Worm (Caenorhabditis elegans) whole organism, mixed stage, embryonic: Measurements from ENCODE around the gene tax-4.

Experiments
- M03D4.4 ChIP-seq: sonication (generic microtip); optimal IDR thresholded peaks from 2 replicates; lab custom pipeline; 2017; ENCODE audit warnings: mild to moderate bottlenecking, missing genetic modification characterization, missing compliant biosample characterization
- bed-3 ChIP-seq: fragments of 200-800 bp; sonication (Bioruptor generic); optimal IDR thresholded peaks from 3 replicates; lab custom pipeline; 2018; ENCODE audit warnings: mild to moderate bottlenecking, missing genetic modification characterization, moderate library complexity, missing compliant biosample characterization
- ceh-39 ChIP-seq: fragments of 150-350 bp; optimal IDR thresholded peaks from 2 replicates; lab custom pipeline; 2014; ENCODE audit warnings: missing biosample characterization, missing genetic modification characterization
- ceh-43 ChIP-seq: fragments of 200-800 bp; sonication (Bioruptor generic); optimal IDR thresholded peaks from 2 replicates; lab custom pipeline; 2018; ENCODE audit warnings: mild to moderate bottlenecking, missing genetic modification characterization, moderate library complexity, missing compliant biosample characterization
- ceh-83 ChIP-seq: fragments of 200-800 bp; sonication (Bioruptor generic); optimal IDR thresholded peaks from 2 replicates; lab custom pipeline; 2018; ENCODE audit warnings: mild to moderate bottlenecking, missing genetic modification characterization, missing compliant biosample characterization
- ces-1 ChIP-seq: fragments of 150-350 bp; optimal IDR thresholded peaks from 2 replicates; lab custom pipeline; 2014; ENCODE audit warnings: missing biosample characterization, missing genetic modification reagents, missing genetic modification characterization
- cnd-1 ChIP-seq: fragments of 200-800 bp; sonication (Bioruptor generic); optimal IDR thresholded peaks from 2 replicates; lab custom pipeline; 2018; ENCODE audit warnings: mild to moderate bottlenecking, missing genetic modification characterization, missing compliant biosample characterization
- elt-1 ChIP-seq: sonication (generic microtip); optimal IDR thresholded peaks from 2 replicates; lab custom pipeline; 2017; ENCODE audit warnings: missing genetic modification characterization, mild to moderate bottlenecking, missing compliant biosample characterization, antibody characterized with exemption, moderate library complexity, borderline replicate concordance; ENCODE audit not compliant: insufficient read depth
- flh-1 ChIP-seq: fragments of 200-800 bp; sonication (Bioruptor generic); optimal IDR thresholded peaks from 2 replicates; lab custom pipeline; 2018; ENCODE audit warnings: mild to moderate bottlenecking, missing genetic modification characterization, moderate library complexity, missing compliant biosample characterization
- hlh-1 ChIP-seq: fragments of 150-350 bp; optimal IDR thresholded peaks from 2 replicates; lab custom pipeline; 2014; ENCODE audit warnings: missing biosample characterization, missing genetic modification reagents, missing genetic modification characterization
- lin-13 ChIP-seq: fragments of 150-350 bp; optimal IDR thresholded peaks from 2 replicates; lab custom pipeline; 2014; ENCODE audit warnings: missing biosample characterization, missing genetic modification characterization
- lin-32 ChIP-seq: fragments of 200-800 bp; sonication (Bioruptor generic); optimal IDR thresholded peaks from 2 replicates; lab custom pipeline; 2018; ENCODE audit warnings: mild to moderate bottlenecking, missing genetic modification characterization, missing compliant biosample characterization
- lsy-2 ChIP-seq: fragments of 150-350 bp; optimal IDR thresholded peaks from 2 replicates; lab custom pipeline; 2014; ENCODE audit warnings: missing biosample characterization, missing genetic modification characterization
- mab-5 ChIP-seq: fragments of 150-350 bp; optimal IDR thresholded peaks from 2 replicates; lab custom pipeline; 2014; ENCODE audit warnings: missing biosample characterization, missing genetic modification characterization
- mep-1 ChIP-seq: fragments of 150-350 bp; optimal IDR thresholded peaks from 2 replicates; lab custom pipeline; 2017; ENCODE audit warnings: missing biosample characterization, missing genetic modification reagents, missing genetic modification characterization, inconsistent platforms
- mls-2 ChIP-seq: sonication (generic microtip); optimal IDR thresholded peaks from 2 replicates; lab custom pipeline; 2016; ENCODE audit warnings: mild to moderate bottlenecking, missing genetic modification characterization, moderate library complexity, missing compliant biosample characterization
- nhr-12 ChIP-seq: fragments of 150-350 bp; optimal IDR thresholded peaks from 2 replicates; lab custom pipeline; 2014; ENCODE audit warnings: missing biosample characterization, missing genetic modification characterization
- nhr-2 ChIP-seq: fragments of 150-350 bp; optimal IDR thresholded peaks from 2 replicates; lab custom pipeline; 2014; ENCODE audit warnings: missing biosample characterization, missing genetic modification characterization
- nhr-237 ChIP-seq: fragments of 150-350 bp; optimal IDR thresholded peaks from 2 replicates; lab custom pipeline; 2014; ENCODE audit warnings: missing biosample characterization, missing genetic modification characterization
- nhr-28 ChIP-seq: fragments of 150-350 bp; optimal IDR thresholded peaks from 2 replicates; lab custom pipeline; 2014; ENCODE audit warnings: missing biosample characterization, missing genetic modification characterization
- nhr-76 ChIP-seq: sonication (generic microtip); optimal IDR thresholded peaks from 2 replicates; lab custom pipeline; 2017; ENCODE audit warnings: missing biosample characterization, missing genetic modification characterization
- pha-4 ChIP-seq: fragments of 150-350 bp; optimal IDR thresholded peaks from 2 replicates; lab custom pipeline; 2018; ENCODE audit warnings: missing biosample characterization, missing genetic modification reagents, missing genetic modification characterization
- sem-2 ChIP-seq: fragments of 200-800 bp; sonication (Bioruptor generic); optimal IDR thresholded peaks from 2 replicates; lab custom pipeline; 2018; ENCODE audit warnings: mild to moderate bottlenecking, missing genetic modification characterization, missing compliant biosample characterization
- snpc-4 ChIP-seq: fragments of 150-350 bp; optimal IDR thresholded peaks from 2 replicates; lab custom pipeline; 2014; ENCODE audit warnings: missing biosample characterization, missing genetic modification characterization
- sptf-1 ChIP-seq: sonication (generic microtip); optimal IDR thresholded peaks from 2 replicates; lab custom pipeline; 2017; ENCODE audit warnings: mild to moderate bottlenecking, missing genetic modification characterization, moderate library complexity, missing compliant biosample characterization
- tbx-8 ChIP-seq: fragments of 200-800 bp; sonication (Bioruptor generic); optimal IDR thresholded peaks from 2 replicates; lab custom pipeline; 2018; ENCODE audit warnings: mild to moderate bottlenecking, missing genetic modification characterization, moderate library complexity, missing compliant biosample characterization
- unc-120 ChIP-seq: sonication (generic microtip); optimal IDR thresholded peaks from 2 replicates; lab custom pipeline; 2017; ENCODE audit warnings: missing genetic modification characterization, missing compliant biosample characterization; ENCODE audit not compliant: poor library complexity, severe bottlenecking
- unc-39 ChIP-seq: fragments of 150-350 bp; optimal IDR thresholded peaks from 2 replicates; lab custom pipeline; 2014; ENCODE audit warnings: missing biosample characterization, missing genetic modification characterization
- unc-62 ChIP-seq: fragments of 150-350 bp; optimal IDR thresholded peaks from 2 replicates; lab custom pipeline; 2014; ENCODE audit warnings: missing biosample characterization, missing genetic modification reagents, missing genetic modification characterization
- zip-8 ChIP-seq: fragments of 150-350 bp; optimal IDR thresholded peaks from 2 replicates; lab custom pipeline; 2014; ENCODE audit warnings: missing biosample characterization, missing genetic modification characterization
- ztf-11 ChIP-seq: fragments of 150-350 bp; optimal IDR thresholded peaks from 2 replicates; lab custom pipeline; 2014; ENCODE audit warnings: missing biosample characterization, missing genetic modification characterization

The tax-4 gene

DNA sequence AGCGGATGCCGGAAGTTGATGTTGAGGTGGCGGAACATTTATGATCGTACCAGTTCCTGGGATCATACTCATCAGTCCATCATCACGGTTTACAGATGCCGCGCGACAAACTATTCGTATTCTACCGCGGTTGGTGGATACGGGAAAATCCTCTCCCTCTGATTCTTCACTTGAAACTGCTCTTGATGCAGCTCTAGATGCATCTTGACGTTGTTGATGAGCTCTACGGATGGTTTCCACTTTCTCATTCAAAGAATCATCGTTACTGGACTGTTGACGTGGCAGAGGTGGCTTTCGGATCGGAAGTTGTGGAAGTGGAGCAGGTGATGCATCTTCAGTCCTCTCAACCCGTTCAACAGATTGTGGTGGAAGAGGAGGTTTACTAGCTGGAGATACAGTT is 32.2 kb upstream of the tax-4 start:
- no peak for TF ChIP-seq mep-1 (tag; lab: Kevin White, UChicago)
- no peak for TF ChIP-seq nhr-2
- no peak for TF ChIP-seq hlh-1 (tag; lab: Kevin White, UChicago)
- TF ChIP-seq mab-5 (tag; lab: Kevin White, UChicago): no peak
- TF ChIP-seq nhr-12 (tag; lab: Kevin White, UChicago): no peak
- TF ChIP-seq ztf-11 (tag; lab: Kevin White, UChicago): no peak
- no peak for TF ChIP-seq ceh-83 (GFP tag; lab: Kevin White, UChicago)
- no peak for TF ChIP-seq lin-13 (tag; lab: Kevin White, UChicago)
- no peak for TF ChIP-seq flh-1
- TF ChIP-seq nhr-237 (tag; lab: Kevin White, UChicago): no peak
- TF ChIP-seq sptf-1: no peak
- TF ChIP-seq lin-32: no peak
- TF ChIP-seq lsy-2 (tag; lab: Kevin White, UChicago): no peak
- TF ChIP-seq pha-4 (tag; lab: Kevin White, UChicago): no peak
- TF ChIP-seq unc-62: no peak
- no peak for TF ChIP-seq nhr-28 (tag; lab: Kevin White, UChicago)
- TF ChIP-seq ceh-39 (tag; lab: Kevin White, UChicago): no peak
- TF ChIP-seq nhr-76 (tag; lab: Kevin White, UChicago): no peak

DNA sequence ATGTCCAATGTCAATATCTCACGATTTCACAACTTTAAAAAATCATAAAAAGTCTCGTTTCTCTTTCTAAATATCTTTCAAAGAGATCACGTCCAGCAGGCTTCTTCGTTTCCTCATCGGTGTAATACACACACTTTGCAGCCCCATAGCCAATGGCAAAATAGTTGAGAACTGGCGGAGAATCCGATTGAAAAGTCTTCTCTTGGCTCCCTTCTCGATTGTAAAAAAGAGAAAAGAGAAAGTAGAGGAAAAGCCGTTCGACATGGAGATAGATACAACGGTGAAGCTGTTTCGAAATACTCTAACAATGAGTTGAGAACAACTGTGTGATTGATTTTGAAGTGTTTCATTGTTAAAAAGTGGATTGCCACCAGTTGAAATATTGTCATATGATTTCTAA is 29.6 kb upstream of the tax-4 start:
- peak; percentile 53 for TF ChIP-seq unc-120
- TF ChIP-seq hlh-1 (tag; lab: Kevin White, UChicago): peak; percentile 34
- TF ChIP-seq flh-1: no peak
- TF ChIP-seq lin-32: no peak
- peak; percentile 5 for TF ChIP-seq unc-62
- no peak for TF ChIP-seq cnd-1

DNA sequence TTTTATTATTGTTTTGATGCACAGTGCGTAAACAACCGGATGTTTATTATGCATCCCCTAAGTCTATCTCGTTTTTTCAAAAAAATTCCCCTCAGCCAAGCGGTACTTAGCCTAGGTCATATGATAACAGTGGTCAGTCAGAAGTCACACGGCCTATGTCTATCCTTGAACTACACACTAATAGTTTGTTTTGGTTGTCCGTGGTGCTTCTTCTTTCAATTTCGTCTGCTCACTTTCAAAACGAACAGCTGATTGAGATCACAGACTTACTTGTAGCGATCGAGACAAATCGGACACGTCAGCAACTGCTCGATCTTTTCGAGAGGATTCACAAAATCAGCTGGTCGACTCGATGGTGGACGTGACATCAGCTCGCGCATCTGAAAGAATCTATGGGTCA is 28.4 kb upstream of the tax-4 start:
- TF ChIP-seq sem-2 (no peak), flh-1 (no peak), lin-32 (no peak), nhr-76 (tag; lab: Kevin White, UChicago) (no peak), ces-1 (GFP tag; lab: Kevin White, UChicago) (no peak), snpc-4 (tag; lab: Kevin White, UChicago) (no peak), M03D4.4 (tag; lab: Kevin White, UChicago) (no peak), elt-1 (no peak), zip-8 (tag; lab: Kevin White, UChicago) (no peak), unc-62 (no peak), ztf-11 (tag; lab: Kevin White, UChicago) (no peak)

DNA sequence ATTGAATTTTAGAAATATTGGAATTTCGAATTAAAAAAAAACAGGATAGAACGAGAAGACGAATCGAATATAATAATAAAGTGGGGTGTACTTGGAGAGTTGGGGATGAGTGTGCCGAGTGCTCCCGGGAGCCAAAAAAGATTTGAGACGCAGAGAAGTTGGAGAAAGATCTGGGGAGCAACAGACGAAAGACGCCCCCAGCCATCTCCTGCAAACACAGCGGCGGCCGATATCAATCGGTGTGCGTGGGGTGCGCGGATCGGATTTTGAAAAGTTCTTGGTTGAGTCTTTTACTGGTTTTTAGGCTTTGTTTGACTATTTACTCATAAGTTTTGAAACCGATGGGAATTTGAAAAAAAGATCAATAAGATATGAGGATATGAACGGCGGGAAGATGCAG is 27.5 kb upstream of the tax-4 start, which contains the start of gene nhl-1:
nhl-1 (minus strand) TSS at position 101 of the 400 bp plus-strand sequence.
- TF ChIP-seq unc-39 (tag; lab: Kevin White, UChicago): no peak
- no peak for TF ChIP-seq sem-2

DNA sequence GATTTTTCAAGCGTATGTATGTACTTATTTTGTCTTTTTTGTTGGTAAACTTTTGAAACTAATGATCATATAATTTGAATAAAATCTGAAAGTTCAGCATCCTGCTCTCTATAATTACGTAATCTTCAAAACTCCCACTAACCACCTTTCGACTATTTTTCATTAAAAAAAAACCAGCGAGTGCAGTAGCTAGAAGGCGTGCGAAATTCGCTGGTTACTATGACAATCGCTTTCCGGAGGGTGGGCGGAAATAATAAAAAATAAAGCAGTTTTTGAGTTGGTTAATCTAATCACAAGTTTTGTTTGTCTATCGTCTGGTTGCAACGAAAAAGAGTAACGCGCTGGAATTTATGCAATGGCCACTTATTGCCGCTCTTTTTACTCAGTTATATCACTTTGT is 26.6 kb upstream of the tax-4 start, which contains the start of gene irld-34:
irld-34 (plus strand) TSS at position 301 of the 400 bp plus-strand sequence.
- TF ChIP-seq lsy-2 (tag; lab: Kevin White, UChicago) (no peak), zip-8 (tag; lab: Kevin White, UChicago) (peak; percentile 24)

DNA sequence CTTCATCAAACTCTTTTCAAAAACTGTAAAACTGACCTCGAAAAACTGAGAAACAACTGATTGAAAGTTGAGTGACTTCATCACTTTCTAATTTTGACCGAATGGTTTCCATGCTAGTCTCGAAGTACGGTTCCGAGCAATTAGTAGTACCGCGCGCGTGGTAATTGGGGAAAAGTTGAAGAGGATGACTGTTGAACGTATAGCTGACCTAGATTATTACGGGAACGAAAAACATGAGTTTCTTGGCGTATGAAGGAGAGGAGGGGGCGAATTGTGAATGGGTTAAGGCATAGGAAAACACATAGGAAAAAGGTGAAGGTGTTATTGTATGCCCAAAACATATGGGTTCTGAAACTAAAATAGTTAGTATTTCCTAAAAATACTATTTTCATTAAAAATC is 19.8 kb upstream of the tax-4 start, which contains the start of gene ptr-9:
ptr-9 (minus strand) TSS at position 101 of the 400 bp plus-strand sequence.
- TF ChIP-seq unc-39 (tag; lab: Kevin White, UChicago) (no peak), M03D4.4 (tag; lab: Kevin White, UChicago) (no peak), unc-120 (no peak), ceh-39 (tag; lab: Kevin White, UChicago) (no peak), mab-5 (tag; lab: Kevin White, UChicago) (no peak), lin-13 (tag; lab: Kevin White, UChicago) (no peak), ces-1 (GFP tag; lab: Kevin White, UChicago) (no peak), snpc-4 (tag; lab: Kevin White, UChicago) (no peak), bed-3 (GFP tag; lab: Kevin White, UChicago) (no peak)

DNA sequence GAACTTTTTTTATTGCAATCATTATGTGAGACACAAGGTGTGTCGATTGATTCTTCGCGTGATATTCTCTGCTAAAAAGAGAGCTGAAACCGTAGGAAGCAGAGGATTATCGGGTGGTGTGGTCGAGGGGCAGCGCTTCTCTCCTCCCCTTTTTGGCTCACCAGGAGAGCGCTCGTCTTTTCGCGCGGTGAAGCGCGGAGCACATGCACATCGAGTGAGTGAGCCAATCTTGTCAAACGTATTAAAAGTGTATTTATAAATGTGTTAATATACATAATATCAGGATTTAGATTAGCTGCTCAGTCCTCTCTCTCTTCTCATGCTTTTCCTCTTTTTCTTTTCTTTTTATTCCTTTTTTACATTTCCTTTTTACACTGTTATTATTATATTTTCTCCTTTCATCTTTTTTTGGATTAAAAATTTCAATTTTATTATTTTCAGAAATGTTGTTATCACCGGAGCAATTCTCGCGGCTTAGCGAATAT is 18.7 kb upstream of the tax-4 start, which contains the start of gene dgk-3:
dgk-3 (plus strand) TSS at position 435 of the 485 bp plus-strand sequence.
- TF ChIP-seq nhr-76 (tag; lab: Kevin White, UChicago): no peak
- TF ChIP-seq mls-2 (tag; lab: Kevin White, UChicago): no peak
- TF ChIP-seq tbx-8 (GFP tag; lab: Kevin White, UChicago): no peak
- TF ChIP-seq nhr-2: no peak
- TF ChIP-seq lin-13 (tag; lab: Kevin White, UChicago): no peak
- no peak for TF ChIP-seq snpc-4 (tag; lab: Kevin White, UChicago)
- no peak for TF ChIP-seq nhr-12 (tag; lab: Kevin White, UChicago)
- no peak for TF ChIP-seq mep-1 (tag; lab: Kevin White, UChicago)
- no peak for TF ChIP-seq ceh-43 (GFP tag; lab: Kevin White, UChicago)
- TF ChIP-seq bed-3 (GFP tag; lab: Kevin White, UChicago): no peak
- TF ChIP-seq zip-8 (tag; lab: Kevin White, UChicago): no peak
- no peak for TF ChIP-seq unc-39 (tag; lab: Kevin White, UChicago)
- no peak for TF ChIP-seq unc-62
- TF ChIP-seq lsy-2 (tag; lab: Kevin White, UChicago): no peak
- no peak for TF ChIP-seq pha-4 (tag; lab: Kevin White, UChicago)
- TF ChIP-seq M03D4.4 (tag; lab: Kevin White, UChicago): no peak
